Fruit fly (Drosophila melanogaster): ENCODE measurements around the gene CG11327.
A peak's percentile ranks its signal among the peaks of the same experiment; 100 is the strongest.

Gene CG11327

DNA sequence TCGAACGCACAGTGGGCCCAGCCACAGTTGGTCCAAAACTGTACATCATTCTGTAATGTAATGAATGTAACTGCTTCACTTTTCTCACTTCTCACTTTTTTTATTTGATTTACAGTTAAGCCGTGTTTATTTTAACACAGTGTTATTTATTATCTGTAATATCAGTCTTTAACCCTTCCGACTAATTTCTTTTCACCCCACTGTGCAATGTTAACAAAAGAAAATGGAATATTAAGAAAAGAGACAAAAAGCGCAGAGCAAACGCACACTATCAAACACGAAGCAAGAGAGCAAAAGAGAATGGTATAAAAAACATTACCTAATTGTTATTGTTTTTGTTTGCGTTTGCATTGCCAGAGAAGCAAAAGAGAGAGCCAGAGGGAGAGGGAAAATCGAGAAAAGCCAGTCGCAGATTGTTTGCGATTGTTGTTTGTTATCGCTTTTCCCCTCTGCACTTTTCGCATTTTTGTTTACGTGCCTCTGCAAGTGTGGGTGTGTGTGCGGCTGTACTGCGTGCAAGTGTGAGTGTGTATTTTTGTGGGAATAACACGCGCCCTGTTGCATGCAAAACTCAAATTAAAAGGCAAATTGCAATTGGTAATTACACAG lies 39.3 kb downstream of the CG11327 start:
- peak; percentile 95 for TF ChIP-seq CG12155 (GFP tag; optimal IDR thresholded peaks at IDR 0.05)
- TF ChIP-seq Aef1 (GFP tag; IDR thresholded peaks at IDR 0.05) = peak; percentile 96
- peak; percentile 99 for TF ChIP-seq vvl (GFP tag; IDR thresholded peaks at IDR 0.05)
- peak; percentile 99 for TF ChIP-seq CG12391 (tag; optimal IDR thresholded peaks at IDR 0.05)
- TF ChIP-seq Camta (GFP tag; optimal IDR thresholded peaks at IDR 0.05) = peak; percentile 99
- peak; percentile 82 for TF ChIP-seq Adf1 (GFP tag; IDR thresholded peaks at IDR 0.05)
- peak; percentile 98 for TF ChIP-seq disco-r (GFP tag; optimal IDR thresholded peaks at IDR 0.05)
- TF ChIP-seq lov (optimal IDR thresholded peaks at IDR 0.05) = no peak
- TF ChIP-seq lov (GFP tag; IDR thresholded peaks at IDR 0.05) = peak; percentile 95
- TF ChIP-seq oc (tag; optimal IDR thresholded peaks at IDR 0.05) = peak; percentile 99
- TF ChIP-seq rib (GFP tag; IDR thresholded peaks at IDR 0.05) = peak; percentile 93
- peak; percentile 97 for TF ChIP-seq sim (GFP tag; IDR thresholded peaks at IDR 0.05)
- peak; percentile 96 for TF ChIP-seq trem (tag; optimal IDR thresholded peaks at IDR 0.05)
- peak; percentile 96 for TF ChIP-seq CG10959 (GFP tag; IDR thresholded peaks at IDR 0.05)
- TF ChIP-seq nau (GFP tag; optimal IDR thresholded peaks at IDR 0.05) = peak; percentile 98
- peak; percentile 97 for TF ChIP-seq gcm2 (GFP tag; optimal IDR thresholded peaks at IDR 0.05)
- peak; percentile 96 for TF ChIP-seq Rx (GFP tag; IDR thresholded peaks at IDR 0.05)
- TF ChIP-seq Hmr (GFP tag; optimal IDR thresholded peaks at IDR 0.05) = peak; percentile 98
- peak; percentile 96 for TF ChIP-seq CG13775 (GFP tag; optimal IDR thresholded peaks at IDR 0.05)
- TF ChIP-seq jumu (GFP tag; optimal IDR thresholded peaks at IDR 0.05) = peak; percentile 96
- TF ChIP-seq chif (GFP tag; optimal IDR thresholded peaks at IDR 0.05) = peak; percentile 98 to 99
- TF ChIP-seq bcd (GFP tag; optimal IDR thresholded peaks at IDR 0.05) = peak; percentile 98
- peak; percentile 98 for TF ChIP-seq CG17361 (GFP tag; IDR thresholded peaks at IDR 0.05)
- TF ChIP-seq tx (GFP tag; optimal IDR thresholded peaks at IDR 0.05) = peak; percentile 98
- peak; percentile 94 for TF ChIP-seq CG6683 (GFP tag; optimal IDR thresholded peaks at IDR 0.05)
- TF ChIP-seq CG14710 (tag; optimal IDR thresholded peaks at IDR 0.05) = peak; percentile 97
- peak; percentile 96 for TF ChIP-seq CG33557 (GFP tag; optimal IDR thresholded peaks at IDR 0.05)
- TF ChIP-seq pan (optimal IDR thresholded peaks at IDR 0.05) = no peak
- TF ChIP-seq pan (GFP tag; optimal IDR thresholded peaks at IDR 0.05 in 1 of 2, IDR thresholded peaks at IDR 0.05 in 1 of 2) = peak in 1 of 2 experiments; percentile 98
- TF ChIP-seq CG6854 (GFP tag; optimal IDR thresholded peaks at IDR 0.05) = peak; percentile 96
- peak; percentile 92 for TF ChIP-seq CG6654 (GFP tag; optimal IDR thresholded peaks at IDR 0.05)
- TF ChIP-seq Sox100B (GFP tag; optimal IDR thresholded peaks at IDR 0.05) = peak; percentile 98
- TF ChIP-seq CG6272 (GFP tag; IDR thresholded peaks at IDR 0.05) = peak; percentile 93
- peak; percentile 99 for TF ChIP-seq ATbp (GFP tag; optimal IDR thresholded peaks at IDR 0.05)
- peak; percentile 96 for TF ChIP-seq NFAT (GFP tag; IDR thresholded peaks at IDR 0.05)
- TF ChIP-seq bowl (GFP tag; IDR thresholded peaks at IDR 0.05) = peak; percentile 95
- TF ChIP-seq dmrt11E (tag; optimal IDR thresholded peaks at IDR 0.05) = peak; percentile 97
- peak; percentile 96 for TF ChIP-seq esg (GFP tag; conservative IDR thresholded peaks at IDR 0.05)
- TF ChIP-seq CG4820 (GFP tag; optimal IDR thresholded peaks at IDR 0.05) = peak; percentile 97
- TF ChIP-seq CrebB (tag; optimal IDR thresholded peaks at IDR 0.05) = peak; percentile 97
- peak; percentile 98 for TF ChIP-seq CG12071 (GFP tag; optimal IDR thresholded peaks at IDR 0.05)
- TF ChIP-seq CG13123 (GFP tag; optimal IDR thresholded peaks at IDR 0.05) = peak; percentile 96
- TF ChIP-seq bbx (GFP tag; IDR thresholded peaks at IDR 0.05; ENCODE audit: partially characterized antibody) = peak; percentile 42; the same call in 1 of the 2 replicates
- TF ChIP-seq tap (tag; optimal IDR thresholded peaks at IDR 0.05) = peak; percentile 99
- TF ChIP-seq sima (GFP tag; optimal IDR thresholded peaks at IDR 0.05) = peak; percentile 92
- peak; percentile 98 for TF ChIP-seq Ptx1 (GFP tag; IDR thresholded peaks at IDR 0.05)
- TF ChIP-seq Chrac-16 (GFP tag; optimal IDR thresholded peaks at IDR 0.05) = peak; percentile 98
- peak; percentile 98 for TF ChIP-seq ind (GFP tag; optimal IDR thresholded peaks at IDR 0.05)
- TF ChIP-seq Nf-YA (GFP tag; IDR thresholded peaks at IDR 0.05) = peak; percentile 94
- peak; percentile 96 for TF ChIP-seq chinmo (GFP tag; IDR thresholded peaks at IDR 0.05; ENCODE audit: partially characterized antibody)
- TF ChIP-seq CG32767 (GFP tag; IDR thresholded peaks at IDR 0.05) = peak; percentile 98

All from whole organism, embryonic.